Fruit fly (Drosophila melanogaster): ENCODE results near the gene beag.

dm6 chr3R:9054442-9055118, 10.3 kb downstream of the beag start:
- no peak for TF ChIP-seq insv (optimal IDR thresholded peaks at IDR 0.05)
- no peak for TF ChIP-seq psq (optimal IDR thresholded peaks at IDR 0.05)
- TF ChIP-seq h (optimal IDR thresholded peaks at IDR 0.05): no peak
- TF ChIP-seq Sin3A (optimal IDR thresholded peaks at IDR 0.05): no peak
- TF ChIP-seq ttk (optimal IDR thresholded peaks at IDR 0.05): no peak
